Worm (Caenorhabditis elegans): ENCODE measurements around the gene W06G6.2.
A peak's percentile ranks its signal among the peaks of the same experiment; 100 is the strongest.

The W06G6.2 gene

DNA sequence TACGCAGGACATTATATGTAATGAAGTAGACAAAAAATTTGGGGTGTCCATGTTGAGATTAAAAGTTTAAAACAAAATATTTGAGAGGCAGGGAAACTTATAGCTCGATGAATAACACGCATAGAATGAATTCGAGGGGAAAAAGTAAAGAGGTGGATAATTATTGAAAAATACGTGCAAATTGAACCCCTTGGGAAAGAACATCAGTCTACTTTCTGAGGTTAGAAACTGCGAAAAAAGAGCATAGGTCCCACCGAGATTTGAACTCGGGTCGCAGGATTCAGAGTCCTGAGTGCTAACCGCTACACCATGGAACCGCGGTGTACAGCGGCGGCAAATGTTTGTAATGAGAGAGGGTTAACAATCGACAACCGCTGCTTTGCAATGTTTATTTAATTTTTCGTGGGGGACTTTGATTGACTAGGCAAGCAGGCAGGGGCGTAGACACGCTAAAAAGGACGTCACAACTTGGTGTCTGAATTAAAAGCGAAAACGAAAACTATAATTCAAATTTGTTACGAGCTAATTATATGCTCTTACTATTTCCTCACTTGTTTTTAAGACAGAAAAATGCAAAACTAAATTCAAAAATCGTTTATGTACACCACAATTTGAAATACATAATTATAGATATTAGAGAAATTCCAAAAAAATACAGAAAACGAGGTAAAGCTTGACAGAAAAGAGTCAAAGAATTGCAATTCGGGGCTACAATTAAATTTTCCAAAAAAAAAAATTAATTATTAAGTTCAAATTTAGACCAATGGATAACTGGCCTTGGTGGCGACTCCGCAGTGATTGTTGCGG is 36.9 kb upstream of the W06G6.2 start, which contains the start of gene srh-269:
TSS of gene srh-269 (minus strand) at position 51 of the 807 bp plus-strand sequence.
- TF ChIP-seq sma-3 (GFP tag; optimal IDR thresholded peaks at IDR 0.05) (peak; percentile 42), ceh-82 (tag; optimal IDR thresholded peaks at IDR 0.05) (no peak), blmp-1 (tag; optimal IDR thresholded peaks at IDR 0.05; ENCODE audit: insufficient read depth) (no peak), ZK546.5 (tag; optimal IDR thresholded peaks at IDR 0.05) (no peak), lsy-2 (tag; optimal IDR thresholded peaks at IDR 0.05) (peak; percentile 27 to 63), F13H6.1 (tag; optimal IDR thresholded peaks at IDR 0.05) (peak; percentile 55), ceh-16 (tag; optimal IDR thresholded peaks at IDR 0.05) (no peak), nhr-12 (tag; optimal IDR thresholded peaks at IDR 0.05) (no peak), nhr-237 (tag; optimal IDR thresholded peaks at IDR 0.05) (no peak), elt-3 (tag; optimal IDR thresholded peaks at IDR 0.05) (no peak), crh-2 (tag; optimal IDR thresholded peaks at IDR 0.05) (peak; percentile 13), sem-4 (tag; optimal IDR thresholded peaks at IDR 0.05) (no peak), nhr-10 (tag; optimal IDR thresholded peaks at IDR 0.05) (no peak), snpc-4 (tag; optimal IDR thresholded peaks at IDR 0.05) (peak; percentile 30), nhr-6 (tag; optimal IDR thresholded peaks at IDR 0.05) (peak; percentile 12), alr-1 (tag; optimal IDR thresholded peaks at IDR 0.05) (no peak), elt-1 (tag; optimal IDR thresholded peaks at IDR 0.05) (no peak), unc-62 (GFP tag; optimal IDR thresholded peaks at IDR 0.05) (no peak), nhr-25 (tag; optimal IDR thresholded peaks at IDR 0.05) (no peak), ztf-1 (GFP tag; conservative IDR thresholded peaks at IDR 0.05) (no peak), fos-1 (tag; optimal IDR thresholded peaks at IDR 0.05) (peak; percentile 40), dmd-4 (tag; optimal IDR thresholded peaks at IDR 0.05) (no peak), mbf-1 (tag; optimal IDR thresholded peaks at IDR 0.05) (no peak), ama-1 (optimal IDR thresholded peaks at IDR 0.05) (peak; percentile 90), ztf-4 (tag; optimal IDR thresholded peaks at IDR 0.05) (peak; percentile 16), gmeb-1 (tag; optimal IDR thresholded peaks at IDR 0.05) (peak; percentile 52), sma-9 (GFP tag; optimal IDR thresholded peaks at IDR 0.05) (peak; percentile 54), sma-9 (tag; optimal IDR thresholded peaks at IDR 0.05) (no peak), nhr-129 (tag; optimal IDR thresholded peaks at IDR 0.05) (peak; percentile 76), lin-39 (tag; optimal IDR thresholded peaks at IDR 0.05) (no peak), peb-1 (tag; optimal IDR thresholded peaks at IDR 0.05) (no peak), unc-55 (GFP tag; optimal IDR thresholded peaks at IDR 0.05) (no peak), unc-39 (tag; optimal IDR thresholded peaks at IDR 0.05) (no peak), nhr-11 (tag; optimal IDR thresholded peaks at IDR 0.05) (no peak), egl-27 (tag; optimal IDR thresholded peaks at IDR 0.05) (no peak), R02D3.7 (tag; optimal IDR thresholded peaks at IDR 0.05) (no peak), mdl-1 (tag; optimal IDR thresholded peaks at IDR 0.05) (no peak), zag-1 (tag; optimal IDR thresholded peaks at IDR 0.05) (no peak), aly-2 (tag; optimal IDR thresholded peaks at IDR 0.05) (no peak), lin-11 (tag; optimal IDR thresholded peaks at IDR 0.05) (no peak), mab-5 (tag; optimal IDR thresholded peaks at IDR 0.05) (no peak), nhr-77 (tag; optimal IDR thresholded peaks at IDR 0.05) (no peak), skn-1 (tag; optimal IDR thresholded peaks at IDR 0.05) (no peak), Y55F3AM.14 (GFP tag; optimal IDR thresholded peaks at IDR 0.05) (peak; percentile 72), nhr-21 (tag; optimal IDR thresholded peaks at IDR 0.05) (peak; percentile 47), lin-13 (GFP tag; optimal IDR thresholded peaks at IDR 0.05) (peak; percentile 52), ztf-11 (tag; optimal IDR thresholded peaks at IDR 0.05) (no peak), C34F6.9 (tag; optimal IDR thresholded peaks at IDR 0.05) (peak; percentile 36), nhr-23 (tag; optimal IDR thresholded peaks at IDR 0.05) (no peak)

Data from whole organism, L2 larva.